Fruit fly (Drosophila melanogaster) whole organism, embryonic: Measurements from ENCODE around the gene cv-c.

Experiments used
- Blimp-1 ChIP-seq: fragments of 200-800 bp; sonication (Bioruptor generic); optimal IDR thresholded peaks from 3 replicates; lab custom pipeline; 2018; ENCODE audit warnings: missing biosample characterization, missing genetic modification characterization, mild to moderate bottlenecking, moderate library complexity, missing genetic modification reagents
- CG10321 ChIP-seq: fragments of 200-800 bp; sonication (Bioruptor generic); IDR thresholded peaks from 2 replicates; pipeline ENCODE4 v1.3.6; 2022; ENCODE audit warnings: missing biosample characterization, missing genetic modification characterization
- CG10654 ChIP-seq: fragments of 200-800 bp; sonication (Bioruptor generic); optimal IDR thresholded peaks from 2 replicates; lab custom pipeline; 2016; ENCODE audit warnings: missing biosample characterization, missing genetic modification characterization
- CG11696 ChIP-seq: fragments of 200-800 bp; sonication (Bioruptor generic); IDR thresholded peaks from 2 replicates; pipeline ENCODE4 v1.3.6; 2022; ENCODE audit warnings: missing biosample characterization, missing genetic modification characterization
- CG12659 ChIP-seq: fragments of 200-800 bp; sonication (Bioruptor generic); optimal IDR thresholded peaks from 3 replicates; lab custom pipeline; 2017; ENCODE audit warnings: mild to moderate bottlenecking, missing biosample characterization, missing genetic modification reagents, missing genetic modification characterization
- CG14441 ChIP-seq: fragments of 200-800 bp; sonication (Bioruptor generic); IDR thresholded peaks from 2 replicates; pipeline ENCODE4 v1.3.6; 2022; ENCODE audit warnings: missing biosample characterization, missing genetic modification characterization
- CG17328 ChIP-seq: fragments of 200-800 bp; sonication (Bioruptor generic); IDR thresholded peaks from 2 replicates; pipeline ENCODE4 v1.3.6; 2022; ENCODE audit warnings: missing biosample characterization, missing genetic modification characterization
- CG2199 ChIP-seq: fragments of 200-800 bp; sonication (Bioruptor generic); IDR thresholded peaks from 3 replicates; pipeline ENCODE4 v1.3.6; 2022; ENCODE audit warnings: missing biosample characterization, missing genetic modification characterization
- CG3065 ChIP-seq: fragments of 200-800 bp; sonication (Bioruptor generic); optimal IDR thresholded peaks from 2 replicates; lab custom pipeline; 2016; ENCODE audit warnings: missing biosample characterization, missing genetic modification characterization
- CG31365 ChIP-seq: fragments of 200-800 bp; sonication (Bioruptor generic); optimal IDR thresholded peaks from 2 replicates; lab custom pipeline; 2018; ENCODE audit warnings: missing biosample characterization, mild to moderate bottlenecking, missing genetic modification characterization
- CG31441 ChIP-seq: fragments of 200-800 bp; sonication (Bioruptor generic); IDR thresholded peaks from 2 replicates; pipeline ENCODE4 v1.3.6; 2022; ENCODE audit warnings: missing biosample characterization, missing genetic modification characterization
- CG33213 ChIP-seq: fragments of 200-800 bp; sonication (Bioruptor generic); optimal IDR thresholded peaks from 3 replicates; lab custom pipeline; 2016; ENCODE audit warnings: missing biosample characterization, missing genetic modification characterization
- CG3726 ChIP-seq: fragments of 200-800 bp; sonication (Bioruptor generic); IDR thresholded peaks from 3 replicates; pipeline ENCODE4, ENCODE4 v1.3.6; 2022; ENCODE audit warnings: missing biosample characterization, missing genetic modification characterization
- CG3838 ChIP-seq: fragments of 200-800 bp; sonication (Bioruptor generic); optimal IDR thresholded peaks from 3 replicates; lab custom pipeline; 2016; ENCODE audit warnings: missing biosample characterization, missing genetic modification characterization
- CG42726 ChIP-seq: fragments of 200-800 bp; sonication (Bioruptor generic); IDR thresholded peaks from 2 replicates; pipeline ENCODE4 v1.3.6; 2022; ENCODE audit warnings: missing biosample characterization, missing genetic modification characterization; ENCODE audit not compliant: partially characterized antibody
- CG5245 ChIP-seq: fragments of 200-800 bp; sonication (Bioruptor generic); optimal IDR thresholded peaks from 3 replicates; lab custom pipeline; 2016; ENCODE audit warnings: missing biosample characterization, missing genetic modification characterization
- CG7372 ChIP-seq: fragments of 200-800 bp; sonication (Bioruptor generic); IDR thresholded peaks from 2 replicates; pipeline ENCODE4 v1.3.6; 2022; ENCODE audit warnings: missing biosample characterization, missing genetic modification characterization
- CG9817 ChIP-seq: fragments of 200-800 bp; sonication (Bioruptor generic); optimal IDR thresholded peaks from 2 replicates; lab custom pipeline; 2018; ENCODE audit warnings: missing biosample characterization, mild to moderate bottlenecking, missing genetic modification characterization, moderate library complexity
- Fer2 ChIP-seq: fragments of 200-800 bp; sonication (Bioruptor generic); optimal IDR thresholded peaks from 2 replicates; lab custom pipeline; 2018; ENCODE audit warnings: missing biosample characterization, mild to moderate bottlenecking, missing genetic modification characterization, moderate library complexity
- H2.0 ChIP-seq: fragments of 200-800 bp; sonication (Bioruptor generic); IDR thresholded peaks from 2 replicates; pipeline ENCODE4 v1.3.6; 2022; ENCODE audit warnings: missing biosample characterization, missing genetic modification characterization
- Hand ChIP-seq: fragments of 200-800 bp; sonication (Bioruptor generic); optimal IDR thresholded peaks from 2 replicates; lab custom pipeline; 2017; ENCODE audit warnings: mild to moderate bottlenecking, missing biosample characterization, missing genetic modification reagents, missing genetic modification characterization
- Hsf ChIP-seq: fragments of 200-800 bp; sonication (Bioruptor generic); optimal IDR thresholded peaks from 3 replicates; lab custom pipeline; 2016; ENCODE audit warnings: missing biosample characterization, missing genetic modification characterization
- Max ChIP-seq: fragments of 200-800 bp; sonication (Bioruptor generic); optimal IDR thresholded peaks from 2 replicates; lab custom pipeline; 2016; ENCODE audit warnings: missing biosample characterization, mild to moderate bottlenecking, missing genetic modification characterization
- Oli ChIP-seq: fragments of 200-800 bp; sonication (Bioruptor generic); optimal IDR thresholded peaks from 2 replicates; lab custom pipeline; 2018; ENCODE audit warnings: missing biosample characterization, mild to moderate bottlenecking, missing genetic modification characterization, moderate library complexity
- PHDP ChIP-seq: fragments of 200-800 bp; sonication (Bioruptor generic); optimal IDR thresholded peaks from 3 replicates; lab custom pipeline; 2018; ENCODE audit warnings: missing biosample characterization, mild to moderate bottlenecking, missing genetic modification characterization, moderate library complexity
- Trl ChIP-seq, 3 experiments: fragments of >200 bp in 2 of 3; fragments of 200-800 bp in 1 of 3; sonication (Bioruptor generic) in 1 of 3; optimal IDR thresholded peaks; 2 replicates in 1 of 3; 3 replicates in 2 of 3; lab custom pipeline; 2016 to 2017; ENCODE audit warnings: missing biosample characterization in 1 of 3, missing genetic modification characterization in 1 of 3
- Vsx1 ChIP-seq: fragments of 200-800 bp; sonication (Bioruptor generic); optimal IDR thresholded peaks from 2 replicates; lab custom pipeline; 2017; ENCODE audit warnings: missing biosample characterization, mild to moderate bottlenecking, missing genetic modification characterization, missing genetic modification reagents
- cad ChIP-seq: fragments of >200 bp; optimal IDR thresholded peaks from 2 replicates; lab custom pipeline; 2017; ENCODE audit warnings: missing biosample characterization, missing genetic modification characterization
- dan ChIP-seq: fragments of 200-800 bp; sonication (Bioruptor generic); IDR thresholded peaks from 2 replicates; pipeline ENCODE4 v1.3.6; 2022; ENCODE audit warnings: missing biosample characterization, missing genetic modification characterization
- dmrt99B ChIP-seq: fragments of 200-800 bp; sonication (Bioruptor generic); optimal IDR thresholded peaks from 2 replicates; lab custom pipeline; 2018; ENCODE audit warnings: missing biosample characterization, mild to moderate bottlenecking, missing genetic modification characterization, moderate library complexity
- eve ChIP-seq, 2 experiments: fragments of >200 bp; optimal IDR thresholded peaks; 2 replicates each; lab custom pipeline; 2017; ENCODE audit warnings: missing biosample characterization in 2 of 2, missing genetic modification characterization in 2 of 2
- fd3F ChIP-seq: fragments of 200-800 bp; sonication (Bioruptor generic); optimal IDR thresholded peaks from 2 replicates; lab custom pipeline; 2018; ENCODE audit warnings: missing biosample characterization, mild to moderate bottlenecking, missing genetic modification characterization, moderate library complexity
- fru ChIP-seq: fragments of >200 bp; optimal IDR thresholded peaks from 2 replicates; lab custom pipeline; 2017
- grn ChIP-seq: fragments of 200-800 bp; sonication (Bioruptor generic); optimal IDR thresholded peaks from 3 replicates; lab custom pipeline; 2017; ENCODE audit warnings: missing biosample characterization, missing genetic modification characterization
- her ChIP-seq: fragments of 200-800 bp; sonication (Bioruptor generic); optimal IDR thresholded peaks from 2 replicates; lab custom pipeline; 2016; ENCODE audit warnings: missing biosample characterization, missing genetic modification characterization
- ind ChIP-seq: fragments of 200-800 bp; sonication (Bioruptor generic); optimal IDR thresholded peaks from 3 replicates; lab custom pipeline; 2016; ENCODE audit warnings: missing biosample characterization, missing genetic modification characterization
- kah ChIP-seq: fragments of 200-800 bp; sonication (Bioruptor generic); optimal IDR thresholded peaks from 2 replicates; lab custom pipeline; 2018; ENCODE audit warnings: missing biosample characterization, mild to moderate bottlenecking, missing genetic modification characterization
- lab ChIP-seq: fragments of 200-800 bp; sonication (Bioruptor generic); optimal IDR thresholded peaks from 3 replicates; lab custom pipeline; 2017; ENCODE audit warnings: missing biosample characterization, missing genetic modification characterization, mild to moderate bottlenecking, moderate library complexity, missing genetic modification reagents
- onecut ChIP-seq: fragments of 200-800 bp; sonication (Bioruptor generic); IDR thresholded peaks from 2 replicates; pipeline ENCODE4 v1.3.6; 2022; ENCODE audit warnings: missing biosample characterization, missing genetic modification characterization
- otp ChIP-seq: fragments of 200-800 bp; sonication (Bioruptor generic); IDR thresholded peaks from 3 replicates; pipeline ENCODE4, ENCODE4 v1.3.6; 2022; ENCODE audit warnings: missing biosample characterization, missing genetic modification characterization
- p53 ChIP-seq: fragments of 200-800 bp; sonication (Bioruptor generic); optimal IDR thresholded peaks from 2 replicates; lab custom pipeline; 2016; ENCODE audit warnings: missing biosample characterization, missing genetic modification characterization
- pzg ChIP-seq: fragments of 200-800 bp; sonication (Bioruptor generic); optimal IDR thresholded peaks from 3 replicates; lab custom pipeline; 2018; ENCODE audit warnings: missing biosample characterization, mild to moderate bottlenecking, missing genetic modification characterization, moderate library complexity
- schlank ChIP-seq: fragments of 200-800 bp; sonication (Bioruptor generic); optimal IDR thresholded peaks from 2 replicates; lab custom pipeline; 2018; ENCODE audit warnings: missing biosample characterization, mild to moderate bottlenecking, missing genetic modification characterization
- sisA ChIP-seq: fragments of 200-800 bp; sonication (Bioruptor generic); IDR thresholded peaks from 2 replicates; pipeline ENCODE4 v1.3.6; 2022; ENCODE audit warnings: missing biosample characterization, missing genetic modification characterization
- slou ChIP-seq: fragments of 200-800 bp; sonication (Bioruptor generic); optimal IDR thresholded peaks from 3 replicates; lab custom pipeline; 2016; ENCODE audit warnings: missing biosample characterization, missing genetic modification characterization
- sna ChIP-seq: fragments of 200-800 bp; sonication (Bioruptor generic); IDR thresholded peaks from 2 replicates; pipeline ENCODE4 v1.3.6; 2022; ENCODE audit warnings: missing biosample characterization, missing genetic modification characterization; ENCODE audit not compliant: partially characterized antibody
- sob ChIP-seq: fragments of 200-800 bp; sonication (Bioruptor generic); IDR thresholded peaks from 2 replicates; pipeline ENCODE4 v1.3.6; 2022; ENCODE audit warnings: missing biosample characterization, missing genetic modification characterization
- sr ChIP-seq: fragments of 200-800 bp; sonication (Bioruptor generic); IDR thresholded peaks from 3 replicates; pipeline ENCODE4 v1.3.6; 2022; ENCODE audit warnings: missing biosample characterization, missing genetic modification characterization
- vvl ChIP-seq: fragments of 200-800 bp; sonication (Bioruptor generic); IDR thresholded peaks from 2 replicates; pipeline ENCODE4 v1.3.6; 2022; ENCODE audit warnings: missing biosample characterization, missing genetic modification characterization
- yki ChIP-seq: fragments of >200 bp; optimal IDR thresholded peaks from 3 replicates; lab custom pipeline; 2018
- zfh1 ChIP-seq: fragments of 200-800 bp; sonication (Bioruptor generic); IDR thresholded peaks from 3 replicates; pipeline ENCODE4 v1.3.6; 2022; ENCODE audit warnings: missing biosample characterization, missing genetic modification characterization
- zfh2 ChIP-seq: fragments of 200-800 bp; sonication (Bioruptor generic); optimal IDR thresholded peaks from 2 replicates; lab custom pipeline; 2016; ENCODE audit warnings: missing biosample characterization, missing genetic modification characterization

The cv-c gene

DNA sequence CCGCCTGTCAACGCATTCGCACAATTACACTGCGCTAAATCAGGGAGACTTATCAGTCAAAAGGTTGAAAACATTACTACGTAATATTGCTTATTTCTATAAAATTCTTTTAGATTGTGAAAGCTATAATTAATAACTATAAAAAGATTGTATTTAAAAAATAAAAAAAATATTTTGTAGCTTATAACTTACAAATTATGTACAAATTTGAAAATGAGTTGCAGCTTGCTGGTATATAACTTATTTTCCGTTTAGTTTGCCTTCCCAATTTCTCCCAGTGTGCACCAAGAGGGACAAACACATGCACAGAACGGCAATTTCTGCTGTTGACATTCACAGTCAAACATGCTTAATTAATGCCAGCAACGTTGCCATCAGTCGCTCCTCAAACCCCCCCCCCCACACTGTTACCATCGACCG lies 127.8 kb downstream of the cv-c start (continued):
- TF ChIP-seq Hsf (GFP tag; lab: Kevin White, UChicago) (peak; percentile 4), Vsx1 (GFP tag; lab: Kevin White, UChicago) (peak; percentile 7), CG33213 (no peak), schlank (tag; lab: Kevin White, UChicago) (no peak), dan (GFP tag; lab: Robert Waterston, UW) (no peak), Oli (tag; lab: Kevin White, UChicago) (peak; percentile 74), yki (lab: Kevin White, UChicago) (no peak), grn (no peak), pzg (GFP tag; lab: Kevin White, UChicago) (no peak), Fer2 (tag; lab: Kevin White, UChicago) (peak; percentile 70), lab (peak; percentile 90), fd3F (GFP tag; lab: Kevin White, UChicago) (peak; percentile 42), fru (lab: Kevin White, UChicago) (no peak), Blimp-1 (GFP tag; lab: Kevin White, UChicago) (peak; percentile 81), CG10321 (GFP tag; lab: Robert Waterston, UW) (no peak), ind (GFP tag; lab: Kevin White, UChicago) (peak; percentile 72), zfh2 (no peak), CG31365 (tag; lab: Kevin White, UChicago) (no peak), Hand (GFP tag; lab: Kevin White, UChicago) (no peak), Trl (optimal IDR thresholded peaks at IDR 0.05; lab: Kevin White, UChicago) (no peak), Trl (GFP tag; optimal IDR thresholded peaks at IDR 0.05; lab: Kevin White, UChicago) (no peak), CG10654 (peak; percentile 47), onecut (GFP tag; lab: Robert Waterston, UW) (no peak), cad (GFP tag; lab: Kevin White, UChicago) (no peak), CG3065 (GFP tag; lab: Kevin White, UChicago) (no peak), CG9817 (tag; lab: Kevin White, UChicago) (peak; percentile 58), CG31441 (GFP tag; lab: Robert Waterston, UW) (peak; percentile 88), CG5245 (GFP tag; lab: Kevin White, UChicago) (peak; percentile 49), CG17328 (GFP tag; lab: Robert Waterston, UW) (peak; percentile 59), CG11696 (GFP tag; lab: Robert Waterston, UW) (0 out of 2 replicates have a peak, but pooled peaks have one; percentile 16), Max (GFP tag; lab: Kevin White, UChicago) (peak; percentile 14), sr (GFP tag; lab: Robert Waterston, UW) (no peak), CG42726 (GFP tag; lab: Robert Waterston, UW) (no peak), slou (no peak), vvl (GFP tag; lab: Robert Waterston, UW) (peak; percentile 41; the same call in 1 of the 2 replicates), CG14441 (GFP tag; lab: Robert Waterston, UW) (peak; percentile 40), PHDP (tag; lab: Kevin White, UChicago) (peak; percentile 77), CG12659 (peak; percentile 59), eve (GFP tag; optimal IDR thresholded peaks at IDR 0.05; lab: Kevin White, UChicago) (peak in 1 of 2 experiments; percentile 60), otp (GFP tag; lab: Robert Waterston, UW) (no peak), H2.0 (GFP tag; lab: Robert Waterston, UW) (0 out of 2 replicates have a peak, but pooled peaks have one; percentile 7), CG3726 (GFP tag; lab: Robert Waterston, UW) (no peak), CG3838 (no peak), dmrt99B (tag; lab: Kevin White, UChicago) (peak; percentile 89), sisA (GFP tag; lab: Robert Waterston, UW) (peak; percentile 51), CG7372 (GFP tag; lab: Robert Waterston, UW) (peak; percentile 44), sob (GFP tag; lab: Robert Waterston, UW) (peak; percentile 61), p53 (GFP tag; lab: Kevin White, UChicago) (no peak), sna (GFP tag; lab: Robert Waterston, UW) (no peak), kah (GFP tag; lab: Kevin White, UChicago) (peak; percentile 27), CG2199 (GFP tag; lab: Robert Waterston, UW) (no peak), zfh1 (GFP tag; lab: Robert Waterston, UW) (no peak; the same call in 2 of the 3 replicates), her (GFP tag; lab: Kevin White, UChicago) (no peak)
